Worm (Caenorhabditis elegans): ENCODE measurements around the gene CC8.3.

- no peak for TF ChIP-seq sptf-1 (tag; optimal IDR thresholded peaks at IDR 0.05)
- no peak for TF ChIP-seq snpc-4 (tag; optimal IDR thresholded peaks at IDR 0.05)
- no peak for TF ChIP-seq nhr-28 (tag; optimal IDR thresholded peaks at IDR 0.05)
- no peak for TF ChIP-seq egl-27 (tag; optimal IDR thresholded peaks at IDR 0.05)
- peak; percentile 51 for TF ChIP-seq ces-1 (GFP tag; optimal IDR thresholded peaks at IDR 0.05)
- TF ChIP-seq pqm-1 (tag; optimal IDR thresholded peaks at IDR 0.05) = no peak
- no peak for TF ChIP-seq ztf-11 (tag; optimal IDR thresholded peaks at IDR 0.05)
- no peak for TF ChIP-seq lin-15B (tag; optimal IDR thresholded peaks at IDR 0.05)
- TF ChIP-seq zip-4 (GFP tag; optimal IDR thresholded peaks at IDR 0.05) = no peak
- TF ChIP-seq jun-1 (tag; optimal IDR thresholded peaks at IDR 0.05) = no peak
- TF ChIP-seq nhr-77 (tag; optimal IDR thresholded peaks at IDR 0.05) = no peak
- TF ChIP-seq mep-1 (tag; optimal IDR thresholded peaks at IDR 0.05) = no peak
- no peak for TF ChIP-seq mab-9 (GFP tag; IDR thresholded peaks at IDR 0.05)
These were observed 15.6 kb downstream of the CC8.3 start for ce11 chrIV:3626447-3626846.
